Fruit fly (Drosophila melanogaster): Measurements from ENCODE around the gene CG9917.

DNA sequence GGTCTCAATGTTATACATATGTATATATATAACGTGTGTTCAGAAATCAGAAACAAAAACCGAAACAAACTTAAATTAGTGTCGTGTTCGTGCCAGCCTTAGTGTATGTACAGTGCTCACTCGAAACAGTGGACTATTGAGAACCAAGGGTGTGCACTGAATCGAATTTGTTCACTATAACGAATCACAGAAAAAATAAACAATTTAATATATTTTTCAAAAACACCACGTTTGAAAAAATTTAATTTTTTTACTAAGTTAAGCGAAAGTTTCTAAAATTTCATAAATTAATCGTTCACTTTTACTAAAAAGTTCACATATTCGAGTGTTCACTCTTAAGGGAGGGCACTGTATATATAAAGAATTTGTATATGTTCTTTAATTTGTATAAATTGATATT is 37.8 kb downstream of the CG9917 start:
- TF ChIP-seq h (optimal IDR thresholded peaks at IDR 0.05) (no peak), psq (optimal IDR thresholded peaks at IDR 0.05) (no peak)
